Worm (Caenorhabditis elegans): Measurements from ENCODE around the gene brf-1.
A peak's percentile ranks its signal among the peaks of the same experiment; 100 is the strongest.

Gene brf-1

DNA sequence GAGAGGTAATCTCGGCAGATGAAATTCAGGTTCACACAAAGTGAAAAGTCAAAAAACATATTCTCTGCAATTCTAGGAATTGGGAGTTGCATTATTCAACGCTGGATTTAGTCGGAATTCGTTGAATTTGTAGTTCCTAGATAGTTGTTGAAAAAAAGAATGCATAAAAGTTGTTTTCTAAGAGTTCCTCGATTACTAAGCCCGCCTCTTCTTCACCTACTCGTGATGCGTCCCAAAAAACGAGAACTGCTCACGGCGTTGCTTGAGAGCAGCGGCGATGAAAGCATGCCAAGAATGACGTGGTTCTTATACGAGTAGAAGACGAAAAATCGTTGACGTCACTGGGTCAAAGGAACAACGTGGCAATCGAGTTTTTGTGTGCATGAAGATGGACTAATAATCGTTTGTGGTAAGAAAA lies 19.4 kb downstream of the brf-1 start:
- TF ChIP-seq nhr-12 (tag; optimal IDR thresholded peaks at IDR 0.05): no peak
- no peak for TF ChIP-seq ceh-82 (tag; optimal IDR thresholded peaks at IDR 0.05)
- peak; percentile 37 for TF ChIP-seq nfya-1 (tag; optimal IDR thresholded peaks at IDR 0.05; ENCODE audit: insufficient read depth)
- no peak for TF ChIP-seq elt-1 (tag; optimal IDR thresholded peaks at IDR 0.05)
- TF ChIP-seq ceh-28 (tag; optimal IDR thresholded peaks at IDR 0.05): no peak
- TF ChIP-seq jun-1 (tag; optimal IDR thresholded peaks at IDR 0.05): no peak
- no peak for TF ChIP-seq sea-2 (GFP tag; optimal IDR thresholded peaks at IDR 0.05)
- TF ChIP-seq unc-39 (tag; optimal IDR thresholded peaks at IDR 0.05): no peak
- no peak for TF ChIP-seq eor-1 (tag; optimal IDR thresholded peaks at IDR 0.05)
- no peak for TF ChIP-seq nhr-67 (tag; optimal IDR thresholded peaks at IDR 0.05)
- TF ChIP-seq lin-15B (tag; optimal IDR thresholded peaks at IDR 0.05): no peak
- TF ChIP-seq lsy-12 (tag; optimal IDR thresholded peaks at IDR 0.05): no peak
- TF ChIP-seq R02D3.7 (tag; optimal IDR thresholded peaks at IDR 0.05): no peak
- peak; percentile 37 for TF ChIP-seq lin-39 (tag; optimal IDR thresholded peaks at IDR 0.05)
- peak; percentile 67 for TF ChIP-seq fkh-10 (GFP tag; optimal IDR thresholded peaks at IDR 0.05)

DNA sequence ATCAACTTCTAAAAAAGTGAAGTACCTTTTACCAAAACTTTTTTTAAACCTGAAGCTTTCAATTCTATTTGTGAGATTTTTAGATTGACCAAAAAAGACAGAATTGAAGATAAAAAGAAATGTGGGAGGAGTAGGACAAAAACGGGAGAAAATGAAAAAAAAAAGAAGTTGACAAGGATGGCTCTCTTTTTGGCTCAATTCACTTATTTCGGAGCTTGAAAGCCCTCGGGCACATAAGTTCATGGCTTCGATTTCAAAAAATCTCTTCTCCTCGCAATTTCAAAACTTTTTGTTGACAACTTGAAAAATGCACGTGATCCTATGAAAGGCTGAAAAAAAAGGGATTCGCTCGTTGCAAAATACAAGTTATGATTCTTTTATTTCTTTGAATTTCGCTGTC lies 20.5 kb downstream of the brf-1 start:
- TF ChIP-seq fkh-10 (GFP tag; optimal IDR thresholded peaks at IDR 0.05) (peak; percentile 60), lin-39 (tag; optimal IDR thresholded peaks at IDR 0.05) (no peak)

DNA sequence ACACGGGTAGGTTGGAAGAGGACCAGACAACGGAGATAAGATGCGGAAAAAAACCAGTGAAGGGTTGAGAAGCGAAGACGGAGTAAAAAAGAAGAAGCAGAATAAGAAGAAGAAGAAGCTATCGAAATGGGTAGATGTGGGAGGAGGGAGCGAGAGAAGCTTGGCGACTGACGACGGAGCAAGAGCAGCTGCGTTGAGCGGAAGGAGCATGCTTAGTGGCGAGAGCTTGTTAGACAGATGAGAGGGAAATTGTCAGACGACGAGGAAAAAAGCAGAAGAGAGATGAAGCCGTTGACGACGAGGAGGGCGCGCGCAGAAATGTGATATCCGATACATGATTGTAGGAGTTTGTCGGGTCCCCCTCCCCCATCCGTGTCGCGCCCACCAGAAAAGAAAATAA lies 21.3 kb downstream of the brf-1 start:
- TF ChIP-seq lin-39 (tag; optimal IDR thresholded peaks at IDR 0.05) (peak; percentile 77), fos-1 (tag; optimal IDR thresholded peaks at IDR 0.05) (no peak), nhr-25 (tag; optimal IDR thresholded peaks at IDR 0.05) (no peak), nhr-11 (tag; optimal IDR thresholded peaks at IDR 0.05) (peak; percentile 7), egl-27 (tag; optimal IDR thresholded peaks at IDR 0.05) (no peak), aly-2 (tag; optimal IDR thresholded peaks at IDR 0.05) (no peak), pha-4 (tag; optimal IDR thresholded peaks at IDR 0.05) (no peak), nfya-1 (tag; optimal IDR thresholded peaks at IDR 0.05; ENCODE audit: insufficient read depth) (peak; percentile 78), snpc-4 (tag; optimal IDR thresholded peaks at IDR 0.05) (peak; percentile 16), lin-15B (tag; optimal IDR thresholded peaks at IDR 0.05) (peak; percentile 21), nhr-67 (tag; optimal IDR thresholded peaks at IDR 0.05) (no peak), nhr-76 (tag; optimal IDR thresholded peaks at IDR 0.05) (no peak), ceh-82 (tag; optimal IDR thresholded peaks at IDR 0.05) (no peak), tbx-2 (tag; optimal IDR thresholded peaks at IDR 0.05) (peak; percentile 39), egl-5 (tag; optimal IDR thresholded peaks at IDR 0.05) (peak; percentile 24), ztf-4 (tag; optimal IDR thresholded peaks at IDR 0.05) (no peak), sea-2 (GFP tag; optimal IDR thresholded peaks at IDR 0.05) (no peak), fkh-10 (GFP tag; optimal IDR thresholded peaks at IDR 0.05) (peak; percentile 72), nhr-28 (tag; optimal IDR thresholded peaks at IDR 0.05) (no peak), lsy-12 (tag; optimal IDR thresholded peaks at IDR 0.05) (peak; percentile 18), daf-12 (tag; optimal IDR thresholded peaks at IDR 0.05) (no peak), mdl-1 (tag; optimal IDR thresholded peaks at IDR 0.05) (peak; percentile 22), R02D3.7 (tag; optimal IDR thresholded peaks at IDR 0.05) (no peak), hmg-11 (tag; optimal IDR thresholded peaks at IDR 0.05) (peak; percentile 30), ceh-28 (tag; optimal IDR thresholded peaks at IDR 0.05) (no peak), mml-1 (tag; optimal IDR thresholded peaks at IDR 0.05) (no peak)

DNA sequence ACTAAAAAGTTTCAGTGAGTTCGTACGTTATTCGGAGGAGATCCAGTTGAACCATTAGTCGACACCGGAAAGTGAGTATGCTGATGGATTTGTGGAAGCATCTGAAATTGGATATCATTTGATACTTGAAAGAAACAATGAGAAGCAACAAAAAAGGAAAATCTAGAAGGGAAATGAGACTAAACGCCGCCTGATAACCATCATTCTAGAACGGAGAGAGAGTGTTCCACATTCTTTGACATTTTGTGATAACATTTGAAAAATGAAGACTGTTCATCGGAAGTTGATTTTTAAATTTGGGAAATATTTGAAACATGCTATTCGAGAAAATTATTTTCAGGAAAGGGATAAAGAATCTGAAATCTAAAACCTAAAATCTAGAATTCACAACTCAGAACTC lies 25.6 kb downstream of the brf-1 start, which contains the start of gene npax-1:
Gene npax-1 (minus strand): TSS at position 101 of the 400 bp plus-strand sequence.
- TF ChIP-seq hmg-11 (tag; optimal IDR thresholded peaks at IDR 0.05): no peak
- TF ChIP-seq nhr-43 (tag; optimal IDR thresholded peaks at IDR 0.05; ENCODE audit: poor library complexity, severe bottlenecking): no peak
- TF ChIP-seq aly-2 (tag; optimal IDR thresholded peaks at IDR 0.05): no peak
- TF ChIP-seq eor-1 (tag; optimal IDR thresholded peaks at IDR 0.05): no peak
- no peak for TF ChIP-seq ceh-82 (tag; optimal IDR thresholded peaks at IDR 0.05)
- TF ChIP-seq unc-39 (tag; optimal IDR thresholded peaks at IDR 0.05): no peak
- TF ChIP-seq ama-1 (optimal IDR thresholded peaks at IDR 0.05): no peak
- no peak for TF ChIP-seq elt-1 (tag; optimal IDR thresholded peaks at IDR 0.05)
- no peak for TF ChIP-seq daf-12 (tag; optimal IDR thresholded peaks at IDR 0.05)
- no peak for TF ChIP-seq nhr-237 (tag; optimal IDR thresholded peaks at IDR 0.05)
- no peak for TF ChIP-seq skn-1 (tag; optimal IDR thresholded peaks at IDR 0.05)
- TF ChIP-seq ceh-9 (tag; optimal IDR thresholded peaks at IDR 0.05): no peak
- no peak for TF ChIP-seq egl-5 (tag; optimal IDR thresholded peaks at IDR 0.05)
- TF ChIP-seq nhr-77 (tag; optimal IDR thresholded peaks at IDR 0.05): no peak
- no peak for TF ChIP-seq snpc-4 (tag; optimal IDR thresholded peaks at IDR 0.05)
- TF ChIP-seq unc-62 (GFP tag; optimal IDR thresholded peaks at IDR 0.05): no peak
- no peak for TF ChIP-seq ceh-16 (tag; optimal IDR thresholded peaks at IDR 0.05)
- no peak for TF ChIP-seq fkh-2 (tag; optimal IDR thresholded peaks at IDR 0.05)
